Fruit fly (Drosophila melanogaster) whole organism, pupa: Measurements from ENCODE around the gene CG14834.

Experiments used
- CG10348 ChIP-seq: fragments of 200-800 bp; sonication (Bioruptor generic); IDR thresholded peaks from 2 replicates; pipeline ENCODE4 v1.3.6; 2022; ENCODE audit warnings: missing biosample characterization, missing genetic modification characterization
- CG12605 ChIP-seq: fragments of 200-800 bp; sonication (Bioruptor generic); IDR thresholded peaks from 2 replicates; pipeline ENCODE4 v1.3.6; 2022; ENCODE audit warnings: missing biosample characterization, missing genetic modification characterization
- CG13204 ChIP-seq: fragments of 200-800 bp; sonication (Bioruptor generic); optimal IDR thresholded peaks from 2 replicates; lab custom pipeline; 2018; ENCODE audit warnings: missing biosample characterization, mild to moderate bottlenecking, missing genetic modification characterization, moderate library complexity
- CG14655 ChIP-seq: fragments of 200-800 bp; sonication (Bioruptor generic); optimal IDR thresholded peaks from 3 replicates; lab custom pipeline; 2017; ENCODE audit warnings: mild to moderate bottlenecking, missing biosample characterization, missing genetic modification reagents, missing genetic modification characterization
- CG15710 ChIP-seq: fragments of 200-800 bp; sonication (Bioruptor generic); optimal IDR thresholded peaks from 2 replicates; lab custom pipeline; 2018; ENCODE audit warnings: missing biosample characterization, mild to moderate bottlenecking, missing genetic modification characterization, moderate library complexity
- CG17806 ChIP-seq: fragments of 200-800 bp; sonication (Bioruptor generic); optimal IDR thresholded peaks from 2 replicates; lab custom pipeline; 2018; ENCODE audit warnings: missing biosample characterization, mild to moderate bottlenecking, missing genetic modification characterization, moderate library complexity
- CG32121 ChIP-seq: fragments of 200-800 bp; sonication (Bioruptor generic); IDR thresholded peaks from 2 replicates; pipeline ENCODE4 v1.3.6; 2022; ENCODE audit warnings: missing biosample characterization, missing genetic modification characterization
- CG34367 ChIP-seq: fragments of 200-800 bp; sonication (Bioruptor generic); optimal IDR thresholded peaks from 2 replicates; lab custom pipeline; 2018; ENCODE audit warnings: missing biosample characterization, mild to moderate bottlenecking, missing genetic modification characterization
- CG4496 ChIP-seq: fragments of 200-800 bp; sonication (Bioruptor generic); IDR thresholded peaks from 3 replicates; pipeline ENCODE4 v1.3.6; 2022; ENCODE audit warnings: missing biosample characterization, missing genetic modification characterization
- CG8159 ChIP-seq: fragments of 200-800 bp; sonication (Bioruptor generic); optimal IDR thresholded peaks from 3 replicates; lab custom pipeline; 2018; ENCODE audit warnings: missing biosample characterization, mild to moderate bottlenecking, missing genetic modification characterization, moderate library complexity
- CG8301 ChIP-seq: fragments of 200-800 bp; sonication (Bioruptor generic); optimal IDR thresholded peaks from 2 replicates; lab custom pipeline; 2018; ENCODE audit warnings: missing biosample characterization, mild to moderate bottlenecking, missing genetic modification characterization
- CG9948 ChIP-seq: fragments of 200-800 bp; sonication (Bioruptor generic); optimal IDR thresholded peaks from 2 replicates; lab custom pipeline; 2018; ENCODE audit warnings: missing biosample characterization, mild to moderate bottlenecking, missing genetic modification characterization, moderate library complexity
- D1 ChIP-seq: fragments of 200-800 bp; sonication (Bioruptor generic); optimal IDR thresholded peaks from 2 replicates; lab custom pipeline; 2018; ENCODE audit warnings: missing biosample characterization, mild to moderate bottlenecking, missing genetic modification characterization, moderate library complexity
- EcR ChIP-seq: fragments of 200-800 bp; sonication (Bioruptor generic); optimal IDR thresholded peaks from 3 replicates; lab custom pipeline; 2019; ENCODE audit warnings: missing biosample characterization, missing genetic modification characterization, mild to moderate bottlenecking, moderate library complexity, missing genetic modification reagents
- Ets98B ChIP-seq: fragments of 200-800 bp; sonication (Bioruptor generic); IDR thresholded peaks from 2 replicates; pipeline ENCODE4 v1.3.6; 2022; ENCODE audit warnings: missing biosample characterization, missing genetic modification characterization
- Pif1A ChIP-seq: fragments of 200-800 bp; sonication (Bioruptor generic); optimal IDR thresholded peaks from 3 replicates; lab custom pipeline; 2016; ENCODE audit warnings: missing biosample characterization, missing genetic modification characterization
- Pif1B ChIP-seq: fragments of 200-800 bp; sonication (Bioruptor generic); optimal IDR thresholded peaks from 3 replicates; lab custom pipeline; 2016; ENCODE audit warnings: missing biosample characterization, missing genetic modification characterization
- Snoo ChIP-seq: fragments of 200-800 bp; sonication (Bioruptor generic); optimal IDR thresholded peaks from 3 replicates; lab custom pipeline; 2017; ENCODE audit warnings: missing biosample characterization, mild to moderate bottlenecking, missing genetic modification characterization, inconsistent platforms
- fd96Ca ChIP-seq: fragments of 200-800 bp; sonication (Bioruptor generic); IDR thresholded peaks from 3 replicates; pipeline ENCODE4 v1.3.6; 2022; ENCODE audit warnings: missing biosample characterization, missing genetic modification characterization
- gl ChIP-seq: fragments of 200-800 bp; sonication (Bioruptor generic); optimal IDR thresholded peaks from 2 replicates; lab custom pipeline; 2018; ENCODE audit warnings: missing biosample characterization, mild to moderate bottlenecking, missing genetic modification characterization
- rn ChIP-seq: fragments of 200-800 bp; sonication (Bioruptor generic); IDR thresholded peaks from 2 replicates; pipeline ENCODE4 v1.3.6; 2022; ENCODE audit warnings: missing biosample characterization, missing genetic modification characterization

The CG14834 gene

DNA sequence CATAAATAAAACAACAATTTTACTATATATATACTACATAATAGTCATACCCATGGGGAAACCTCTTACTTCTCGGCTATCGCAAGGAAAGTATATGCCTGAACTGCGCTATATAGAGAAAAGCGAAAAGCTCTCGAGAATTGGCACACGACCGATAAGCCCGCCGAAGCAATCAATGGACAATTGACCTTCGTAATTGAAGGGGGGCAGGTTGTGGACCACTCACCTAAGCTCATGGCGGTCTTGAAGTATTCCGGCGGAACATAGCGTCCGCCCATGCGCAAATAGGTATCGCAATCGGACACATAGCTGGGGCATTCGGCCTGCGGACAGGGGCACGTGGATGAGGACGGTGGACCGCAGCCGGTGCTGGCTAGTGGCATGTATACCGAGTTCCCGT is 33.5 kb upstream of the CG14834 start:
- TF ChIP-seq CG13204 (GFP tag; lab: Kevin White, UChicago), result no peak
- no peak for TF ChIP-seq fd96Ca (GFP tag; lab: Robert Waterston, UW)
- peak; percentile 54 for TF ChIP-seq EcR

- TF ChIP-seq Ets98B (GFP tag; lab: Robert Waterston, UW) (no peak), CG8301 (tag; lab: Kevin White, UChicago) (no peak), CG10348 (GFP tag; lab: Robert Waterston, UW) (no peak), Pif1B (GFP tag; lab: Kevin White, UChicago) (no peak), CG13204 (GFP tag; lab: Kevin White, UChicago) (no peak), CG15710 (tag; lab: Kevin White, UChicago) (no peak), EcR (no peak), Snoo (tag; lab: Kevin White, UChicago) (no peak), gl (no peak), fd96Ca (GFP tag; lab: Robert Waterston, UW) (no peak), CG17806 (tag; lab: Kevin White, UChicago) (no peak), CG32121 (GFP tag; lab: Robert Waterston, UW) (no peak), CG14655 (GFP tag; lab: Kevin White, UChicago) (no peak), CG8159 (tag; lab: Kevin White, UChicago) (no peak), Pif1A (GFP tag; lab: Kevin White, UChicago) (no peak), rn (no peak), CG9948 (no peak), D1 (tag; lab: Kevin White, UChicago) (no peak)
Measured at dm6 chr3L:7376830-7377229, 29.9 kb upstream of the CG14834 start.

- TF ChIP-seq CG15710 (tag; lab: Kevin White, UChicago) (no peak), CG8159 (tag; lab: Kevin White, UChicago) (no peak), CG32121 (GFP tag; lab: Robert Waterston, UW) (no peak), rn (no peak), Pif1B (GFP tag; lab: Kevin White, UChicago) (no peak), CG34367 (no peak), D1 (tag; lab: Kevin White, UChicago) (no peak), Pif1A (GFP tag; lab: Kevin White, UChicago) (no peak), CG17806 (tag; lab: Kevin White, UChicago) (no peak), gl (no peak)
Measured at dm6 chr3L:7376151-7376550, 29.2 kb upstream of the CG14834 start.

- TF ChIP-seq CG4496 (GFP tag; lab: Robert Waterston, UW) (0 out of 3 replicates have a peak, but pooled peaks have one; percentile 25), gl (no peak)
Measured at dm6 chr3L:7371290-7371689, 24.4 kb upstream of the CG14834 start.

dm6 chr3L:7370231-7370882 is 23.4 kb upstream of the CG14834 start:
- TF ChIP-seq gl, result no peak
- peak; percentile 1 for TF ChIP-seq Pif1A (GFP tag; lab: Kevin White, UChicago)
- TF ChIP-seq EcR, result peak; percentile 33
- peak; percentile 21 for TF ChIP-seq Pif1B (GFP tag; lab: Kevin White, UChicago)

DNA sequence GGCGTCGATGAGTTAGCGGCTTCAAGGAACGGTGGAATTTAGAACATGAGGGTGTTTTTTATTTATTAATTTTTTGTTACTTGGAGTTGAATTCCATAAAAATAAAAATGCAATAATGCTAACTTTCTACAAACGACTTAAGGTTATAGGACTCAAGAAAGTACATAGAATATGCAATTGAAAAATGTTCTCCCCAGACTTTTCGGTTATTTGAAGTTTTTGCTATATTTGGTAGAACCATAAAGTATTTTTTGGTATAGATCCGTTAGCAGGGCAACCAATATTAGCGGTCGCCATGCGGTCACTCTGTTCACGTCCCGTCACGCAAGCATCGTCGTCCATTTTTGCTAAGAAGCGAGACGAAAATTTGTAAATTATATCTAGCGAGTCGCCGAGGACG is 22.6 kb upstream of the CG14834 start, which contains the start of gene akirin:
akirin (plus strand) TSS at position 301 of the 400 bp plus-strand sequence.
- TF ChIP-seq CG12605 (GFP tag; lab: Robert Waterston, UW) (no peak), D1 (tag; lab: Kevin White, UChicago) (no peak), CG9948 (no peak)

DNA sequence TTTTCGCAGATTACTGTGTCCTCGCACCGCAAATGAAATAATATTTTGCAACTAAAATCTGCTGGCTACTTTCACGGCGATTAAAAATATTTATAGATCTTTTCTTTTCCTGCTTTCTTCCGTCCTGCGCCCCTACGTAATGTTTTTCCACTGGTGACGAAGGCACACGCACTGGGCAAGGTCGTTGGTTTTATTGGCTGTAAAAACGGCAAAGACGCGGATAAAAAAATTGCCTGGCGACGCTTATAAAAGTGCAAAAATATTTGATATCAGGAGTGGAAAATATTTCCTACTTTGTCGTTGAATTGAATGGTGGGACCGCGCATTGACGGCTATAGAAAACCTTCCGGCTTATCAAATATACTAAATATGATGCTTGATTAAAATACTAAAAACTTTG is 22.0 kb upstream of the CG14834 start, which contains the start of gene Sh3beta:
Sh3beta (minus strand) TSS at position 327 of the 400 bp plus-strand sequence.
- TF ChIP-seq Pif1A (GFP tag; lab: Kevin White, UChicago) (no peak), CG14655 (GFP tag; lab: Kevin White, UChicago) (no peak), EcR (no peak), D1 (tag; lab: Kevin White, UChicago) (no peak), CG9948 (no peak), gl (no peak), CG13204 (GFP tag; lab: Kevin White, UChicago) (no peak), Pif1B (GFP tag; lab: Kevin White, UChicago) (no peak), rn (no peak), CG17806 (tag; lab: Kevin White, UChicago) (no peak), Snoo (tag; lab: Kevin White, UChicago) (no peak), CG34367 (no peak), CG8159 (tag; lab: Kevin White, UChicago) (no peak)
